Worm (Caenorhabditis elegans) whole organism, late embryonic: Measurements from ENCODE around the gene F45E1.5.
A peak's percentile ranks its signal among the peaks of the same experiment; 100 is the strongest.

ENCODE experiments used
- F13H6.1 ChIP-seq: sonication (generic microtip); optimal IDR thresholded peaks from 2 replicates; lab custom pipeline; 2016; ENCODE audit warnings: missing genetic modification characterization, missing compliant biosample characterization
- T23F11.4 ChIP-seq: fragments of 200-800 bp; sonication (Bioruptor generic); optimal IDR thresholded peaks from 2 replicates; lab custom pipeline; 2018; ENCODE audit warnings: mild to moderate bottlenecking, missing genetic modification characterization, missing compliant biosample characterization
- ama-1 ChIP-seq: fragments of 150-350 bp; optimal IDR thresholded peaks from 2 replicates; lab custom pipeline; 2014
- madf-2 ChIP-seq: sonication (generic microtip); optimal IDR thresholded peaks from 2 replicates; lab custom pipeline; 2017; ENCODE audit warnings: missing genetic modification characterization, missing compliant biosample characterization
- pag-3 ChIP-seq: sonication (generic microtip); optimal IDR thresholded peaks from 2 replicates; lab custom pipeline; 2016; ENCODE audit warnings: missing compliant biosample characterization, missing genetic modification characterization, borderline replicate concordance
- syd-9 ChIP-seq: sonication (generic microtip); optimal IDR thresholded peaks from 2 replicates; lab custom pipeline; 2016; ENCODE audit warnings: mild to moderate bottlenecking, missing genetic modification characterization, moderate library complexity, missing compliant biosample characterization
- tbx-7 ChIP-seq: sonication (generic microtip); optimal IDR thresholded peaks from 2 replicates; lab custom pipeline; 2016; ENCODE audit warnings: missing genotype, missing genetic modification characterization, missing compliant biosample characterization
- unc-42 ChIP-seq: sonication (generic microtip); optimal IDR thresholded peaks from 2 replicates; lab custom pipeline; 2016; ENCODE audit warnings: missing genotype, missing genetic modification characterization, missing compliant biosample characterization
- unc-55 ChIP-seq: sonication (generic microtip); optimal IDR thresholded peaks from 2 replicates; lab custom pipeline; 2017; ENCODE audit warnings: missing biosample characterization, missing genetic modification reagents, missing genetic modification characterization

ce11 chrX:7954328-7954727 is 22.2 kb upstream of the F45E1.5 start, which contains the start of gene dct-1:
- TF ChIP-seq unc-42 (tag; lab: Kevin White, UChicago) (no peak), tbx-7 (tag; lab: Kevin White, UChicago) (no peak), F13H6.1 (tag; lab: Kevin White, UChicago) (no peak), pag-3 (no peak), madf-2 (tag; lab: Kevin White, UChicago) (no peak), T23F11.4 (GFP tag; lab: Kevin White, UChicago) (no peak), syd-9 (tag; lab: Kevin White, UChicago) (no peak), unc-55 (GFP tag; lab: Kevin White, UChicago) (peak; percentile 11), ama-1 (lab: Kevin White, UChicago) (no peak)
